Worm (Caenorhabditis elegans) whole organism, L1 larva: Measurements from ENCODE around the gene tyr-6.

Experiments used
- ama-1 ChIP-seq: fragments of 150-350 bp; optimal IDR thresholded peaks from 2 replicates; lab custom pipeline; 2014
- grh-1 ChIP-seq: fragments of 200-800 bp; sonication (Bioruptor generic); IDR thresholded peaks from 2 replicates; pipeline ENCODE4 v1.3.6; 2022; ENCODE audit warnings: missing genetic modification reagents, missing genetic modification characterization, missing compliant biosample characterization
- isw-1 ChIP-seq: fragments of 200-800 bp; sonication (Bioruptor generic); IDR thresholded peaks from 2 replicates; pipeline ENCODE4 v1.3.6; 2022; ENCODE audit warnings: missing genetic modification characterization, missing compliant biosample characterization
- mep-1 ChIP-seq: fragments of 150-350 bp; optimal IDR thresholded peaks from 2 replicates; lab custom pipeline; 2014; ENCODE audit warnings: missing biosample characterization, missing genetic modification characterization
- nhr-11 ChIP-seq: fragments of 150-350 bp; optimal IDR thresholded peaks from 2 replicates; lab custom pipeline; 2014; ENCODE audit warnings: missing biosample characterization, missing genetic modification characterization
- nhr-12 ChIP-seq: sonication (generic microtip); optimal IDR thresholded peaks from 2 replicates; lab custom pipeline; 2017; ENCODE audit warnings: missing biosample characterization, missing genetic modification characterization
- nhr-237 ChIP-seq: fragments of 150-350 bp; optimal IDR thresholded peaks from 2 replicates; lab custom pipeline; 2014; ENCODE audit warnings: missing biosample characterization, missing genetic modification characterization
- rnt-1 ChIP-seq: sonication (generic microtip); optimal IDR thresholded peaks from 2 replicates; lab custom pipeline; 2016; ENCODE audit warnings: mild to moderate bottlenecking, missing genetic modification characterization, moderate library complexity, missing compliant biosample characterization
- skn-1 ChIP-seq: fragments of 150-350 bp; optimal IDR thresholded peaks from 2 replicates; lab custom pipeline; 2014; ENCODE audit warnings: missing biosample characterization, missing genetic modification characterization
- unc-62 ChIP-seq: fragments of 150-350 bp; optimal IDR thresholded peaks from 2 replicates; lab custom pipeline; 2014; ENCODE audit warnings: missing biosample characterization, missing genetic modification reagents, missing genetic modification characterization
- ztf-11 ChIP-seq, 2 experiments: sonication (generic microtip); optimal IDR thresholded peaks; 2 replicates each; lab custom pipeline; 2016 to 2017; ENCODE audit warnings: missing genetic modification characterization in 2 of 2, missing biosample characterization in 1 of 2, missing compliant biosample characterization in 1 of 2

DNA sequence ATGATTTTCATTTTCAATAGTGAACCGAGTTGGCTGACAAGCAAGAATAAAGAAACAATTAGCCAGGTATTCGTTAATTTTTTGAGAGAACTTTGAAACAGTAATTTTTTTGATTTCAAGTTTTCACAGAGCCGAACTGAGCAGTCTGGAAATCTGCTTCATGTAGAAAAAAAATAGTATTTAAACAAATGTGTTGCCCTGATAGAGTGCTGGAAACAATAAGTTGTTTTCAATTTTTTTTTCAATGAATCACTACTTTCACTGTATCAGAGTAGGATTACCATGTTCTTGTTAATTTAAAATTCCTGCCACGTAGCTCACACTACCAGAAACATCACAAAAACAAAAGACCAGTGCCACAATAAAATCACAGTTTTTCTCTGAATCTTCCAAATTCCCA, 20.1 kb downstream of the tyr-6 start:
- TF ChIP-seq nhr-237 (tag; lab: Kevin White, UChicago) (no peak), unc-62 (GFP tag; lab: Kevin White, UChicago) (no peak), isw-1 (GFP tag; lab: Robert Waterston, UW) (no peak), rnt-1 (tag; lab: Kevin White, UChicago) (no peak), ama-1 (lab: Kevin White, UChicago) (no peak), mep-1 (tag; lab: Kevin White, UChicago) (no peak), nhr-11 (tag; lab: Kevin White, UChicago) (no peak), ztf-11 (tag; optimal IDR thresholded peaks at IDR 0.05; lab: Kevin White, UChicago) (no peak), nhr-12 (tag; lab: Kevin White, UChicago) (no peak), skn-1 (tag; lab: Kevin White, UChicago) (no peak), grh-1 (GFP tag; lab: Robert Waterston, UW) (no peak)
